Fruit fly (Drosophila melanogaster): ENCODE results near the gene CG33301.

The CG33301 gene

DNA sequence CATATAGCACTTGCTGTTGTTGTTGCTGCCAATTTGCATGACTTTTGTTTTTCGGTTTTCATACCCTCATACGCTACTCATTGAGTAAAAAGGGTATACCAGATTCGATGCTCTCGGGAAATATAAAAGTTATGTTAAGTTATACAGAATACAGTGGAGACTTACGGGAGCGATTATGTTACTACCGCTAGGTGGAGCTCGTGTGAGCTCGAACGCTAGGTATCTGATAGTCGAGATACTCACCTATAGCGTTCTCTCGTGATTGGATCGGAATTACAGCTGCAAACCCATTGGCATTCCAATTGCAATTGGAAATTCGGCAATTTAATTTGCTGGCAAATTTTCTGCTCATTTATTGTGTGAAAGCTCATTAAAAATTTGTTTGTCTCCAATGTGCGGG is 16.0 kb upstream of the CG33301 start (continued):
- TF ChIP-seq Vsx1 (GFP tag; optimal IDR thresholded peaks at IDR 0.05) (no peak), HHEX (GFP tag; optimal IDR thresholded peaks at IDR 0.05) (no peak), Hr51 (GFP tag; optimal IDR thresholded peaks at IDR 0.05) (no peak), pita (GFP tag; optimal IDR thresholded peaks at IDR 0.05) (no peak), Asciz (GFP tag; optimal IDR thresholded peaks at IDR 0.05) (no peak), Doc2 (GFP tag; IDR thresholded peaks at IDR 0.05) (no peak), CG10267 (tag; optimal IDR thresholded peaks at IDR 0.05) (no peak), mld (GFP tag; IDR thresholded peaks at IDR 0.05; ENCODE audit: partially characterized antibody) (peak; percentile 89), maf-S (GFP tag; optimal IDR thresholded peaks at IDR 0.05) (no peak), CG8924 (tag; optimal IDR thresholded peaks at IDR 0.05) (no peak), CG17912 (GFP tag; optimal IDR thresholded peaks at IDR 0.05) (no peak), CG3838 (GFP tag; optimal IDR thresholded peaks at IDR 0.05) (no peak), unc-4 (GFP tag; IDR thresholded peaks at IDR 0.05; ENCODE audit: partially characterized antibody) (no peak), GATAe (GFP tag; conservative IDR thresholded peaks at IDR 0.05) (no peak), crp (GFP tag; optimal IDR thresholded peaks at IDR 0.05) (no peak), disco-r (GFP tag; optimal IDR thresholded peaks at IDR 0.05) (no peak), Dbx (GFP tag; IDR thresholded peaks at IDR 0.05) (no peak), CoRest (tag; optimal IDR thresholded peaks at IDR 0.05) (no peak), bab2 (GFP tag; optimal IDR thresholded peaks at IDR 0.05) (no peak), z (GFP tag; IDR thresholded peaks at IDR 0.05) (no peak), Myb (GFP tag; optimal IDR thresholded peaks at IDR 0.05) (no peak), ci (GFP tag; IDR thresholded peaks at IDR 0.05) (no peak), CG10959 (GFP tag; IDR thresholded peaks at IDR 0.05) (no peak), Dip3 (GFP tag; optimal IDR thresholded peaks at IDR 0.05) (no peak), pros (GFP tag; optimal IDR thresholded peaks at IDR 0.05) (no peak), CG7372 (GFP tag; IDR thresholded peaks at IDR 0.05) (no peak), CG5245 (GFP tag; optimal IDR thresholded peaks at IDR 0.05) (no peak), CG17186 (GFP tag; optimal IDR thresholded peaks at IDR 0.05) (no peak), abd-A (tag; optimal IDR thresholded peaks at IDR 0.05) (no peak), chif (GFP tag; optimal IDR thresholded peaks at IDR 0.05) (no peak), bbx (GFP tag; IDR thresholded peaks at IDR 0.05; ENCODE audit: partially characterized antibody) (peak; percentile 75), Drgx (GFP tag; IDR thresholded peaks at IDR 0.05) (peak; percentile 55; the same call in 1 of the 2 replicates), CG13287 (GFP tag; IDR thresholded peaks at IDR 0.05; ENCODE audit: partially characterized antibody) (peak; percentile 23; the same call in 1 of the 2 replicates), Opbp (GFP tag; IDR thresholded peaks at IDR 0.05; ENCODE audit: partially characterized antibody) (peak; percentile 52; the same call in 1 of the 3 replicates), Sox100B (GFP tag; optimal IDR thresholded peaks at IDR 0.05) (no peak), Scr (GFP tag; IDR thresholded peaks at IDR 0.05; ENCODE audit: partially characterized antibody) (peak; percentile 55; the same call in 1 of the 2 replicates), gsb (GFP tag; IDR thresholded peaks at IDR 0.05) (no peak), Hmr (GFP tag; optimal IDR thresholded peaks at IDR 0.05) (no peak), amos (GFP tag; IDR thresholded peaks at IDR 0.05; ENCODE audit: partially characterized antibody) (0 out of 2 replicates have a peak, but pooled peaks have one; percentile 20), Doc3 (GFP tag; IDR thresholded peaks at IDR 0.05; ENCODE audit: partially characterized antibody) (no peak), nerfin-2 (GFP tag; IDR thresholded peaks at IDR 0.05; ENCODE audit: partially characterized antibody) (peak; percentile 95), row (GFP tag; IDR thresholded peaks at IDR 0.05) (no peak), CG11085 (GFP tag; IDR thresholded peaks at IDR 0.05) (no peak), ranshi (GFP tag; IDR thresholded peaks at IDR 0.05) (no peak), CG10543 (GFP tag; optimal IDR thresholded peaks at IDR 0.05) (no peak), CG10431 (GFP tag; optimal IDR thresholded peaks at IDR 0.05) (no peak), D (optimal IDR thresholded peaks at IDR 0.05) (no peak), D (GFP tag; optimal IDR thresholded peaks at IDR 0.05) (no peak), tio (GFP tag; optimal IDR thresholded peaks at IDR 0.05) (no peak), B-H1 (GFP tag; IDR thresholded peaks at IDR 0.05) (no peak)

All from whole organism, embryonic.